Fruit fly (Drosophila melanogaster) whole organism, pupa: Measurements from ENCODE around the gene CG15317.

Source experiments
- CG10348 ChIP-seq: fragments of 200-800 bp; sonication (Bioruptor generic); IDR thresholded peaks from 2 replicates; pipeline ENCODE4 v1.3.6; 2022; ENCODE audit warnings: missing biosample characterization, missing genetic modification characterization
- CG12605 ChIP-seq: fragments of 200-800 bp; sonication (Bioruptor generic); IDR thresholded peaks from 2 replicates; pipeline ENCODE4 v1.3.6; 2022; ENCODE audit warnings: missing biosample characterization, missing genetic modification characterization
- CG15710 ChIP-seq: fragments of 200-800 bp; sonication (Bioruptor generic); optimal IDR thresholded peaks from 2 replicates; lab custom pipeline; 2018; ENCODE audit warnings: missing biosample characterization, mild to moderate bottlenecking, missing genetic modification characterization, moderate library complexity
- CG17806 ChIP-seq: fragments of 200-800 bp; sonication (Bioruptor generic); optimal IDR thresholded peaks from 2 replicates; lab custom pipeline; 2018; ENCODE audit warnings: missing biosample characterization, mild to moderate bottlenecking, missing genetic modification characterization, moderate library complexity
- CG32121 ChIP-seq: fragments of 200-800 bp; sonication (Bioruptor generic); IDR thresholded peaks from 2 replicates; pipeline ENCODE4 v1.3.6; 2022; ENCODE audit warnings: missing biosample characterization, missing genetic modification characterization
- EcR ChIP-seq: fragments of 200-800 bp; sonication (Bioruptor generic); optimal IDR thresholded peaks from 3 replicates; lab custom pipeline; 2019; ENCODE audit warnings: missing biosample characterization, missing genetic modification characterization, mild to moderate bottlenecking, moderate library complexity, missing genetic modification reagents

- TF ChIP-seq EcR (no peak), CG32121 (GFP tag; lab: Robert Waterston, UW) (no peak), CG17806 (tag; lab: Kevin White, UChicago) (no peak), CG15710 (tag; lab: Kevin White, UChicago) (no peak), CG10348 (GFP tag; lab: Robert Waterston, UW) (no peak), CG12605 (no peak)
Measured at dm6 chrX:9576147-9576503, 19.8 kb upstream of the CG15317 start, which contains the start of gene CG42395.
